Fruit fly (Drosophila melanogaster) whole organism, embryonic: Measurements from ENCODE around the gene enc.

Experiments used
- Ada2b ChIP-seq: fragments of 200-800 bp; sonication (Bioruptor generic); IDR thresholded peaks from 2 replicates; pipeline ENCODE4 v1.3.6; 2022; ENCODE audit warnings: missing biosample characterization, missing genetic modification characterization
- Antp ChIP-seq: fragments of 200-800 bp; sonication (Bioruptor generic); optimal IDR thresholded peaks from 3 replicates; lab custom pipeline; 2016; ENCODE audit warnings: missing biosample characterization, missing genetic modification characterization
- Blimp-1 ChIP-seq: fragments of 200-800 bp; sonication (Bioruptor generic); optimal IDR thresholded peaks from 3 replicates; lab custom pipeline; 2018; ENCODE audit warnings: missing biosample characterization, missing genetic modification characterization, mild to moderate bottlenecking, moderate library complexity, missing genetic modification reagents
- CG10274 ChIP-seq: fragments of 200-800 bp; sonication (Bioruptor generic); optimal IDR thresholded peaks from 3 replicates; lab custom pipeline; 2017; ENCODE audit warnings: missing biosample characterization, mild to moderate bottlenecking, missing genetic modification characterization
- CG11695 ChIP-seq: fragments of 200-800 bp; sonication (Bioruptor generic); IDR thresholded peaks from 3 replicates; pipeline ENCODE4 v1.3.6; 2022; ENCODE audit warnings: missing biosample characterization, missing genetic modification characterization
- CG11723 ChIP-seq: fragments of 200-800 bp; sonication (Bioruptor generic); optimal IDR thresholded peaks from 2 replicates; lab custom pipeline; 2017; ENCODE audit warnings: missing biosample characterization, mild to moderate bottlenecking, missing genetic modification characterization
- CG12071 ChIP-seq: fragments of 200-800 bp; sonication (Bioruptor generic); optimal IDR thresholded peaks from 3 replicates; lab custom pipeline; 2018; ENCODE audit warnings: missing biosample characterization, mild to moderate bottlenecking, missing genetic modification characterization
- CG13296 ChIP-seq: fragments of 200-800 bp; sonication (Bioruptor generic); optimal IDR thresholded peaks from 3 replicates; lab custom pipeline; 2018; ENCODE audit warnings: missing biosample characterization, mild to moderate bottlenecking, missing genetic modification characterization
- CG14441 ChIP-seq: fragments of 200-800 bp; sonication (Bioruptor generic); IDR thresholded peaks from 2 replicates; pipeline ENCODE4 v1.3.6; 2022; ENCODE audit warnings: missing biosample characterization, missing genetic modification characterization
- CG17568 ChIP-seq: fragments of 200-800 bp; sonication (Bioruptor generic); optimal IDR thresholded peaks from 2 replicates; lab custom pipeline; 2018; ENCODE audit warnings: missing biosample characterization, mild to moderate bottlenecking, missing genetic modification characterization, moderate library complexity
- CG17912 ChIP-seq: fragments of 200-800 bp; sonication (Bioruptor generic); optimal IDR thresholded peaks from 2 replicates; lab custom pipeline; 2018; ENCODE audit warnings: missing biosample characterization, mild to moderate bottlenecking, missing genetic modification characterization
- CG2712 ChIP-seq: fragments of 200-800 bp; optimal IDR thresholded peaks from 3 replicates; lab custom pipeline; 2019; ENCODE audit warnings: missing biosample characterization, mild to moderate bottlenecking, missing genetic modification characterization, moderate library complexity
- CG30431 ChIP-seq: fragments of 200-800 bp; sonication (Bioruptor generic); optimal IDR thresholded peaks from 2 replicates; lab custom pipeline; 2017; ENCODE audit warnings: missing biosample characterization, missing genetic modification characterization
- CG33213 ChIP-seq: fragments of 200-800 bp; sonication (Bioruptor generic); optimal IDR thresholded peaks from 3 replicates; lab custom pipeline; 2016; ENCODE audit warnings: missing biosample characterization, missing genetic modification characterization
- CG4328 ChIP-seq: fragments of 200-800 bp; sonication (Bioruptor generic); optimal IDR thresholded peaks from 3 replicates; lab custom pipeline; 2017; ENCODE audit warnings: missing biosample characterization, missing genetic modification reagents, missing genetic modification characterization
- CG4360 ChIP-seq: fragments of 200-800 bp; sonication (Bioruptor generic); IDR thresholded peaks from 2 replicates; pipeline ENCODE4 v1.3.6; 2022; ENCODE audit warnings: missing biosample characterization, missing genetic modification characterization
- CG6765 ChIP-seq: fragments of 200-800 bp; sonication (Bioruptor generic); optimal IDR thresholded peaks from 3 replicates; lab custom pipeline; 2017; ENCODE audit warnings: missing biosample characterization, mild to moderate bottlenecking, missing genetic modification characterization
- CG7928 ChIP-seq: fragments of 200-800 bp; sonication (Bioruptor generic); optimal IDR thresholded peaks from 2 replicates; lab custom pipeline; 2017; ENCODE audit warnings: missing biosample characterization, mild to moderate bottlenecking, missing genetic modification characterization
- CG7987 ChIP-seq: fragments of 200-800 bp; sonication (Bioruptor generic); optimal IDR thresholded peaks from 2 replicates; lab custom pipeline; 2018; ENCODE audit warnings: missing biosample characterization, mild to moderate bottlenecking, missing genetic modification characterization, moderate library complexity
- Chrac-16 ChIP-seq: fragments of 200-800 bp; sonication (Bioruptor generic); optimal IDR thresholded peaks from 3 replicates; lab custom pipeline; 2016; ENCODE audit warnings: missing biosample characterization, missing genetic modification characterization
- Drgx ChIP-seq: fragments of 200-800 bp; sonication (Bioruptor generic); IDR thresholded peaks from 2 replicates; pipeline ENCODE4 v1.3.6; 2022; ENCODE audit warnings: missing biosample characterization, missing genetic modification characterization
- E2f1 ChIP-seq: fragments of 200-800 bp; sonication (Bioruptor generic); IDR thresholded peaks from 2 replicates; pipeline ENCODE4 v1.3.6; 2022; ENCODE audit warnings: missing biosample characterization, missing genetic modification characterization
- Elba2 ChIP-seq: fragments of 200-800 bp; sonication (Bioruptor generic); optimal IDR thresholded peaks from 3 replicates; lab custom pipeline; 2016; ENCODE audit warnings: missing biosample characterization, missing genetic modification characterization
- Hr78 ChIP-seq, 2 experiments: fragments of 200-800 bp in 1 of 2; fragments of >200 bp in 1 of 2; sonication (Bioruptor generic) in 1 of 2; optimal IDR thresholded peaks; 2 replicates each; lab custom pipeline; 2017 to 2019; ENCODE audit warnings: missing biosample characterization in 2 of 2, missing genetic modification characterization in 2 of 2, mild to moderate bottlenecking in 1 of 2, moderate library complexity in 1 of 2
- Kr ChIP-seq: fragments of 200-800 bp; sonication (Bioruptor generic); optimal IDR thresholded peaks from 2 replicates; lab custom pipeline; 2017; ENCODE audit warnings: missing biosample characterization, mild to moderate bottlenecking, missing genetic modification characterization
- Lhr ChIP-seq: fragments of 200-800 bp; sonication (Bioruptor generic); optimal IDR thresholded peaks from 3 replicates; lab custom pipeline; 2017; ENCODE audit warnings: mild to moderate bottlenecking, missing biosample characterization, missing genetic modification reagents, missing genetic modification characterization
- NC2β ChIP-seq: fragments of 200-800 bp; sonication (Bioruptor generic); optimal IDR thresholded peaks from 2 replicates; lab custom pipeline; 2016; ENCODE audit warnings: missing biosample characterization, missing genetic modification characterization
- NFAT ChIP-seq: fragments of 200-800 bp; sonication (Bioruptor generic); IDR thresholded peaks from 2 replicates; pipeline ENCODE4 v1.3.6; 2022; ENCODE audit warnings: missing biosample characterization, missing genetic modification characterization
- Nf-YC ChIP-seq: fragments of 200-800 bp; optimal IDR thresholded peaks from 3 replicates; lab custom pipeline; 2019; ENCODE audit warnings: missing biosample characterization, mild to moderate bottlenecking, missing genetic modification characterization, moderate library complexity
- Oli ChIP-seq: fragments of 200-800 bp; sonication (Bioruptor generic); optimal IDR thresholded peaks from 2 replicates; lab custom pipeline; 2018; ENCODE audit warnings: missing biosample characterization, mild to moderate bottlenecking, missing genetic modification characterization, moderate library complexity
- Rx ChIP-seq: fragments of 200-800 bp; sonication (Bioruptor generic); IDR thresholded peaks from 2 replicates; pipeline ENCODE4 v1.3.6; 2022; ENCODE audit warnings: missing biosample characterization, missing genetic modification characterization
- al ChIP-seq: fragments of 200-800 bp; sonication (Bioruptor generic); IDR thresholded peaks from 2 replicates; pipeline ENCODE4 v1.3.6; 2022; ENCODE audit warnings: missing biosample characterization, missing genetic modification characterization
- aop ChIP-seq: fragments of 200-800 bp; sonication (Bioruptor generic); IDR thresholded peaks from 2 replicates; pipeline ENCODE4 v1.3.6; 2022; ENCODE audit warnings: missing biosample characterization, missing genetic modification characterization
- cas ChIP-seq: fragments of 200-800 bp; sonication (Bioruptor generic); IDR thresholded peaks from 2 replicates; pipeline ENCODE4 v1.3.6; 2022; ENCODE audit warnings: missing biosample characterization, missing genetic modification characterization
- chn ChIP-seq: fragments of 200-800 bp; sonication (Bioruptor generic); optimal IDR thresholded peaks from 2 replicates; lab custom pipeline; 2016; ENCODE audit warnings: missing biosample characterization, missing genetic modification characterization
- dmrt11E ChIP-seq: fragments of 200-800 bp; sonication (Bioruptor generic); optimal IDR thresholded peaks from 3 replicates; lab custom pipeline; 2018; ENCODE audit warnings: missing biosample characterization, mild to moderate bottlenecking, missing genetic modification characterization, moderate library complexity
- gce ChIP-seq: fragments of 200-800 bp; sonication (Bioruptor generic); IDR thresholded peaks from 3 replicates; pipeline ENCODE4 v1.3.6; 2022; ENCODE audit warnings: missing biosample characterization, missing genetic modification characterization
- gem ChIP-seq: fragments of 200-800 bp; sonication (Bioruptor generic); optimal IDR thresholded peaks from 2 replicates; lab custom pipeline; 2019; ENCODE audit warnings: missing biosample characterization, mild to moderate bottlenecking, missing genetic modification characterization, moderate library complexity
- gro ChIP-seq: fragments of 200-800 bp; sonication (Bioruptor generic); optimal IDR thresholded peaks from 2 replicates; lab custom pipeline; 2016; ENCODE audit warnings: missing biosample characterization, missing genetic modification characterization
- hkb ChIP-seq, 2 experiments: fragments of 200-800 bp in 1 of 2; fragments of >200 bp in 1 of 2; sonication (Bioruptor generic) in 1 of 2; IDR thresholded peaks in 1 of 2; optimal IDR thresholded peaks in 1 of 2; 2 replicates each; pipeline versions ENCODE4 v1.3.6 to Lab custom; 2017 to 2022; ENCODE audit warnings: missing biosample characterization in 1 of 2, missing genetic modification characterization in 1 of 2
- maf-S ChIP-seq: fragments of 200-800 bp; sonication (Bioruptor generic); optimal IDR thresholded peaks from 2 replicates; lab custom pipeline; 2016; ENCODE audit warnings: missing biosample characterization, missing genetic modification characterization
- org-1 ChIP-seq: fragments of 200-800 bp; sonication (Bioruptor generic); optimal IDR thresholded peaks from 2 replicates; lab custom pipeline; 2017; ENCODE audit warnings: missing biosample characterization, missing genetic modification characterization
- peb ChIP-seq: fragments of 200-800 bp; sonication (Bioruptor generic); IDR thresholded peaks from 2 replicates; pipeline ENCODE4 v1.3.6; 2022; ENCODE audit warnings: missing biosample characterization, missing genetic modification characterization
- pnt ChIP-seq: fragments of 200-800 bp; sonication (Bioruptor generic); optimal IDR thresholded peaks from 3 replicates; lab custom pipeline; 2016; ENCODE audit warnings: missing biosample characterization, missing genetic modification characterization
- repo ChIP-seq: fragments of 200-800 bp; sonication (Bioruptor generic); optimal IDR thresholded peaks from 2 replicates; lab custom pipeline; 2016; ENCODE audit warnings: missing biosample characterization, missing genetic modification characterization
- sens-2 ChIP-seq: fragments of 200-800 bp; sonication (Bioruptor generic); IDR thresholded peaks from 2 replicates; pipeline ENCODE4 v1.3.6; 2022; ENCODE audit warnings: missing biosample characterization, missing genetic modification characterization
- slbo ChIP-seq: fragments of 200-800 bp; sonication (Bioruptor generic); IDR thresholded peaks from 2 replicates; pipeline ENCODE4 v1.3.6; 2022; ENCODE audit warnings: missing biosample characterization, missing genetic modification characterization
- tio ChIP-seq: fragments of 200-800 bp; sonication (Bioruptor generic); optimal IDR thresholded peaks from 2 replicates; lab custom pipeline; 2017; ENCODE audit warnings: missing biosample characterization, missing genetic modification characterization, inconsistent platforms
- zfh1 ChIP-seq: fragments of 200-800 bp; sonication (Bioruptor generic); IDR thresholded peaks from 3 replicates; pipeline ENCODE4 v1.3.6; 2022; ENCODE audit warnings: missing biosample characterization, missing genetic modification characterization

enc gene

dm6 chr3L:3790504-3790903, 28.0 kb upstream of the enc start, which contains the start of gene CG32266:
Gene CG32266 (plus strand): TSS chr3L:3790804.
- TF ChIP-seq Elba2 (GFP tag; lab: Kevin White, UChicago) (no peak), CG14441 (GFP tag; lab: Robert Waterston, UW) (no peak), Hr78 (GFP tag; optimal IDR thresholded peaks at IDR 0.05; lab: Kevin White, UChicago) (peak in 1 of 2 experiments; percentile 69)
- TF ChIP-seq, all 482 proteins: peak for 1

- TF ChIP-seq CG4328 (no peak), NC2β (GFP tag; lab: Kevin White, UChicago) (no peak), zfh1 (GFP tag; lab: Robert Waterston, UW) (peak; percentile 54; the same call in 1 of the 3 replicates), Blimp-1 (GFP tag; lab: Kevin White, UChicago) (no peak), dmrt11E (tag; lab: Kevin White, UChicago) (no peak), CG6765 (GFP tag; lab: Kevin White, UChicago) (no peak), Kr (GFP tag; lab: Kevin White, UChicago) (no peak), CG33213 (GFP tag; lab: Kevin White, UChicago) (no peak), CG11695 (GFP tag; lab: Robert Waterston, UW) (no peak), NFAT (GFP tag; lab: Robert Waterston, UW) (peak; percentile 56; the same call in 1 of the 2 replicates), org-1 (GFP tag; lab: Kevin White, UChicago) (no peak), E2f1 (GFP tag; lab: Robert Waterston, UW) (no peak), CG12071 (GFP tag; lab: Kevin White, UChicago) (no peak), CG7987 (GFP tag; lab: Kevin White, UChicago) (no peak), CG17912 (GFP tag; lab: Kevin White, UChicago) (no peak), gem (tag; lab: Kevin White, UChicago) (peak; percentile 50), Oli (no peak), CG17568 (GFP tag; lab: Kevin White, UChicago) (no peak), pnt (GFP tag; lab: Kevin White, UChicago) (no peak), CG2712 (tag; lab: Kevin White, UChicago) (no peak), hkb (optimal IDR thresholded peaks at IDR 0.05; lab: Kevin White, UChicago) (no peak), hkb (GFP tag; IDR thresholded peaks at IDR 0.05; lab: Robert Waterston, UW) (no peak), CG7928 (GFP tag; lab: Kevin White, UChicago) (no peak), Lhr (GFP tag; lab: Kevin White, UChicago) (no peak), Antp (GFP tag; lab: Kevin White, UChicago) (no peak), CG13296 (GFP tag; lab: Kevin White, UChicago) (no peak), Chrac-16 (GFP tag; lab: Kevin White, UChicago) (no peak), sens-2 (GFP tag; lab: Robert Waterston, UW) (no peak), CG10274 (no peak), maf-S (GFP tag; lab: Kevin White, UChicago) (no peak), CG30431 (GFP tag; lab: Kevin White, UChicago) (no peak), al (GFP tag; lab: Robert Waterston, UW) (no peak), cas (GFP tag; lab: Robert Waterston, UW) (no peak), slbo (no peak), CG11723 (no peak), tio (GFP tag; lab: Kevin White, UChicago) (no peak), Ada2b (GFP tag; lab: Robert Waterston, UW) (0 out of 2 replicates have a peak, but pooled peaks have one; percentile 4), gro (GFP tag; lab: Kevin White, UChicago) (no peak), Nf-YC (tag; lab: Kevin White, UChicago) (no peak), gce (no peak), CG4360 (no peak), aop (GFP tag; lab: Robert Waterston, UW) (no peak), repo (GFP tag; lab: Kevin White, UChicago) (no peak), peb (GFP tag; lab: Robert Waterston, UW) (no peak), Rx (GFP tag; lab: Robert Waterston, UW) (no peak), chn (GFP tag; lab: Kevin White, UChicago) (no peak), Drgx (GFP tag; lab: Robert Waterston, UW) (no peak)
Measured at dm6 chr3L:3791043-3791682, 27.3 kb upstream of the enc start.
